Worm (Caenorhabditis elegans) whole organism, L1 larva: ENCODE measurements around the gene mpz-5.

Source experiments
- ama-1 ChIP-seq: fragments of 150-350 bp; optimal IDR thresholded peaks from 2 replicates; lab custom pipeline; 2014
- elt-3 ChIP-seq, 6 experiments: fragments of 150-350 bp in 1 of 6; sonication (generic microtip); optimal IDR thresholded peaks; 2 replicates each; lab custom pipeline; 2017 to 2018; ENCODE audit warnings: missing biosample characterization in 6 of 6, missing genetic modification characterization in 6 of 6, inconsistent platforms in 1 of 6
- lsy-2 ChIP-seq, 2 experiments: fragments of 150-350 bp; optimal IDR thresholded peaks; 2 replicates each; lab custom pipeline; 2014; ENCODE audit warnings: missing biosample characterization in 2 of 2, missing genetic modification characterization in 2 of 2
- nhr-11 ChIP-seq: fragments of 150-350 bp; optimal IDR thresholded peaks from 2 replicates; lab custom pipeline; 2014; ENCODE audit warnings: missing biosample characterization, missing genetic modification characterization
- nhr-12 ChIP-seq: sonication (generic microtip); optimal IDR thresholded peaks from 2 replicates; lab custom pipeline; 2017; ENCODE audit warnings: missing biosample characterization, missing genetic modification characterization
- nhr-237 ChIP-seq: fragments of 150-350 bp; optimal IDR thresholded peaks from 2 replicates; lab custom pipeline; 2014; ENCODE audit warnings: missing biosample characterization, missing genetic modification characterization
- nhr-90 ChIP-seq: sonication (generic microtip); optimal IDR thresholded peaks from 2 replicates; lab custom pipeline; 2016; ENCODE audit warnings: mild to moderate bottlenecking, missing genetic modification characterization, missing compliant biosample characterization; ENCODE audit not compliant: poor library complexity
- pqm-1 ChIP-seq: sonication (generic microtip); optimal IDR thresholded peaks from 3 replicates; lab custom pipeline; 2017; ENCODE audit warnings: missing biosample characterization, missing genetic modification characterization
- tbx-2 ChIP-seq: sonication (generic microtip); optimal IDR thresholded peaks from 2 replicates; lab custom pipeline; 2016; ENCODE audit warnings: missing genetic modification characterization, missing compliant biosample characterization
- unc-130 ChIP-seq: fragments of 150-350 bp; optimal IDR thresholded peaks from 2 replicates; lab custom pipeline; 2017; ENCODE audit warnings: missing biosample characterization, missing genetic modification characterization, inconsistent platforms
- unc-62 ChIP-seq: fragments of 150-350 bp; optimal IDR thresholded peaks from 2 replicates; lab custom pipeline; 2014; ENCODE audit warnings: missing biosample characterization, missing genetic modification reagents, missing genetic modification characterization
- ztf-11 ChIP-seq, 2 experiments: sonication (generic microtip); optimal IDR thresholded peaks; 2 replicates each; lab custom pipeline; 2016 to 2017; ENCODE audit warnings: missing genetic modification characterization in 2 of 2, missing biosample characterization in 1 of 2, missing compliant biosample characterization in 1 of 2

ce11 chrIV:10352243-10352642 is 21.4 kb downstream of the mpz-5 start, which contains the start of gene Y43C5B.2:
- no peak for TF ChIP-seq pqm-1 (tag; lab: Kevin White, UChicago)
- no peak for TF ChIP-seq tbx-2 (tag; lab: Kevin White, UChicago)
- TF ChIP-seq nhr-11 (tag; lab: Kevin White, UChicago) = no peak
- TF ChIP-seq ama-1 (lab: Kevin White, UChicago) = no peak
- TF ChIP-seq nhr-237 (tag; lab: Kevin White, UChicago) = no peak
- TF ChIP-seq ztf-11 (tag; optimal IDR thresholded peaks at IDR 0.05; lab: Kevin White, UChicago) = no peak
- no peak for TF ChIP-seq lsy-2 (tag; optimal IDR thresholded peaks at IDR 0.05; lab: Kevin White, UChicago)
- TF ChIP-seq elt-3 (tag; optimal IDR thresholded peaks at IDR 0.05; lab: Kevin White, UChicago) = no peak
- TF ChIP-seq nhr-12 (tag; lab: Kevin White, UChicago) = no peak
- no peak for TF ChIP-seq nhr-90 (tag; lab: Kevin White, UChicago)
- TF ChIP-seq unc-130 (tag; lab: Kevin White, UChicago) = no peak
- no peak for TF ChIP-seq unc-62
